Fruit fly (Drosophila melanogaster) whole organism, embryonic: ENCODE results near the gene CG45002.

ENCODE experiments used
- CG1024 ChIP-seq: fragments of 200-800 bp; sonication (Bioruptor generic); IDR thresholded peaks from 2 replicates; pipeline ENCODE4 v1.3.6; 2022; ENCODE audit warnings: missing biosample characterization, missing genetic modification characterization
- CG10321 ChIP-seq: fragments of 200-800 bp; sonication (Bioruptor generic); IDR thresholded peaks from 2 replicates; pipeline ENCODE4 v1.3.6; 2022; ENCODE audit warnings: missing biosample characterization, missing genetic modification characterization
- CG10979 ChIP-seq: fragments of 200-800 bp; sonication (Bioruptor generic); optimal IDR thresholded peaks from 2 replicates; lab custom pipeline; 2018; ENCODE audit warnings: missing biosample characterization, mild to moderate bottlenecking, missing genetic modification characterization, moderate library complexity
- CG11504 ChIP-seq: fragments of 200-800 bp; sonication (Bioruptor generic); optimal IDR thresholded peaks from 3 replicates; lab custom pipeline; 2019; ENCODE audit warnings: missing biosample characterization, mild to moderate bottlenecking, missing genetic modification characterization, moderate library complexity
- CG11560 ChIP-seq: fragments of 200-800 bp; sonication (Bioruptor generic); IDR thresholded peaks from 3 replicates; pipeline ENCODE4 v1.3.6; 2022; ENCODE audit warnings: missing biosample characterization, missing genetic modification characterization
- CG15269 ChIP-seq: fragments of 200-800 bp; sonication (Bioruptor generic); optimal IDR thresholded peaks from 2 replicates; lab custom pipeline; 2018; ENCODE audit warnings: missing biosample characterization, mild to moderate bottlenecking, missing genetic modification characterization, moderate library complexity
- CG1529 ChIP-seq: fragments of 200-800 bp; sonication (Bioruptor generic); optimal IDR thresholded peaks from 3 replicates; lab custom pipeline; 2018; ENCODE audit warnings: missing biosample characterization, missing genetic modification characterization
- CG15479 ChIP-seq: fragments of 200-800 bp; sonication (Bioruptor generic); optimal IDR thresholded peaks from 3 replicates; lab custom pipeline; 2019; ENCODE audit warnings: missing biosample characterization, mild to moderate bottlenecking, missing genetic modification characterization, moderate library complexity
- CG15696 ChIP-seq: fragments of 200-800 bp; sonication (Bioruptor generic); optimal IDR thresholded peaks from 2 replicates; lab custom pipeline; 2019; ENCODE audit warnings: missing biosample characterization, mild to moderate bottlenecking, missing genetic modification characterization, moderate library complexity
- CG1647 ChIP-seq: fragments of 200-800 bp; sonication (Bioruptor generic); optimal IDR thresholded peaks from 3 replicates; lab custom pipeline; 2016; ENCODE audit warnings: missing biosample characterization, missing genetic modification characterization
- CG16813 ChIP-seq: fragments of 200-800 bp; sonication (Bioruptor generic); IDR thresholded peaks from 3 replicates; pipeline ENCODE4 v1.3.6; 2022; ENCODE audit warnings: missing biosample characterization, missing genetic modification characterization; ENCODE audit not compliant: partially characterized antibody
- CG17186 ChIP-seq: fragments of 200-800 bp; sonication (Bioruptor generic); optimal IDR thresholded peaks from 3 replicates; lab custom pipeline; 2017; ENCODE audit warnings: missing biosample characterization, missing genetic modification reagents, missing genetic modification characterization
- CG17328 ChIP-seq: fragments of 200-800 bp; sonication (Bioruptor generic); IDR thresholded peaks from 2 replicates; pipeline ENCODE4 v1.3.6; 2022; ENCODE audit warnings: missing biosample characterization, missing genetic modification characterization
- CG17829 ChIP-seq: fragments of 200-800 bp; optimal IDR thresholded peaks from 2 replicates; lab custom pipeline; 2019; ENCODE audit warnings: missing biosample characterization, mild to moderate bottlenecking, missing genetic modification characterization, moderate library complexity
- CG17912 ChIP-seq: fragments of 200-800 bp; sonication (Bioruptor generic); optimal IDR thresholded peaks from 2 replicates; lab custom pipeline; 2018; ENCODE audit warnings: missing biosample characterization, mild to moderate bottlenecking, missing genetic modification characterization
- CG18262 ChIP-seq: fragments of 200-800 bp; optimal IDR thresholded peaks from 3 replicates; lab custom pipeline; 2019; ENCODE audit warnings: missing biosample characterization, mild to moderate bottlenecking, missing genetic modification characterization, moderate library complexity
- CG18619 ChIP-seq: fragments of 200-800 bp; sonication (Bioruptor generic); optimal IDR thresholded peaks from 3 replicates; lab custom pipeline; 2017; ENCODE audit warnings: missing biosample characterization, mild to moderate bottlenecking, missing genetic modification characterization
- CG2120 ChIP-seq: fragments of 200-800 bp; sonication (Bioruptor generic); optimal IDR thresholded peaks from 3 replicates; lab custom pipeline; 2016; ENCODE audit warnings: missing biosample characterization, missing genetic modification characterization
- CG2199 ChIP-seq: fragments of 200-800 bp; sonication (Bioruptor generic); IDR thresholded peaks from 3 replicates; pipeline ENCODE4 v1.3.6; 2022; ENCODE audit warnings: missing biosample characterization, missing genetic modification characterization
- CG4282 ChIP-seq: fragments of 200-800 bp; sonication (Bioruptor generic); optimal IDR thresholded peaks from 2 replicates; lab custom pipeline; 2016; ENCODE audit warnings: missing biosample characterization, missing genetic modification characterization
- CG6683 ChIP-seq: fragments of 200-800 bp; sonication (Bioruptor generic); optimal IDR thresholded peaks from 2 replicates; lab custom pipeline; 2017; ENCODE audit warnings: missing biosample characterization, mild to moderate bottlenecking, missing genetic modification characterization, missing genetic modification reagents
- CG8281 ChIP-seq: fragments of 200-800 bp; sonication (Bioruptor generic); optimal IDR thresholded peaks from 2 replicates; lab custom pipeline; 2018; ENCODE audit warnings: missing biosample characterization, mild to moderate bottlenecking, missing genetic modification characterization, moderate library complexity
- CG9797 ChIP-seq: fragments of 200-800 bp; sonication (Bioruptor generic); optimal IDR thresholded peaks from 3 replicates; lab custom pipeline; 2018; ENCODE audit warnings: missing biosample characterization, mild to moderate bottlenecking, missing genetic modification characterization
- Dip2 ChIP-seq: fragments of 200-800 bp; sonication (Bioruptor generic); IDR thresholded peaks from 2 replicates; pipeline ENCODE4 v1.3.6; 2022; ENCODE audit warnings: missing biosample characterization, missing genetic modification characterization
- Ets65A ChIP-seq: fragments of 200-800 bp; sonication (Bioruptor generic); peaks from one replicate; lab custom pipeline; 2016; ENCODE audit warnings: missing biosample characterization, missing genetic modification characterization
- H15 ChIP-seq: fragments of 200-800 bp; sonication (Bioruptor generic); IDR thresholded peaks from 3 replicates; pipeline ENCODE4 v1.3.6; 2022; ENCODE audit warnings: missing biosample characterization, missing genetic modification characterization
- HHEX ChIP-seq: fragments of 200-800 bp; sonication (Bioruptor generic); optimal IDR thresholded peaks from 3 replicates; lab custom pipeline; 2017; ENCODE audit warnings: missing biosample characterization, mild to moderate bottlenecking, missing genetic modification characterization, missing genetic modification reagents
- Lim3 ChIP-seq: fragments of 200-800 bp; sonication (Bioruptor generic); IDR thresholded peaks from 2 replicates; pipeline ENCODE4 v1.3.6; 2022; ENCODE audit warnings: missing biosample characterization, missing genetic modification characterization
- NfI ChIP-seq: fragments of 200-800 bp; sonication (Bioruptor generic); optimal IDR thresholded peaks from 3 replicates; lab custom pipeline; 2018; ENCODE audit warnings: missing biosample characterization, mild to moderate bottlenecking, missing genetic modification characterization, moderate library complexity
- Optix ChIP-seq: fragments of 200-800 bp; sonication (Bioruptor generic); IDR thresholded peaks from 3 replicates; pipeline ENCODE4 v1.3.6; 2022; ENCODE audit warnings: missing biosample characterization, missing genetic modification characterization
- PHDP ChIP-seq: fragments of 200-800 bp; sonication (Bioruptor generic); optimal IDR thresholded peaks from 3 replicates; lab custom pipeline; 2018; ENCODE audit warnings: missing biosample characterization, mild to moderate bottlenecking, missing genetic modification characterization, moderate library complexity
- Sry-δ ChIP-seq: fragments of 200-800 bp; sonication (Bioruptor generic); optimal IDR thresholded peaks from 2 replicates; lab custom pipeline; 2016; ENCODE audit warnings: missing biosample characterization, missing genetic modification characterization
- dmrt11E ChIP-seq: fragments of 200-800 bp; sonication (Bioruptor generic); optimal IDR thresholded peaks from 3 replicates; lab custom pipeline; 2018; ENCODE audit warnings: missing biosample characterization, mild to moderate bottlenecking, missing genetic modification characterization, moderate library complexity
- esg ChIP-seq: fragments of 200-800 bp; sonication (Bioruptor generic); conservative IDR thresholded peaks from 2 replicates; pipeline ENCODE4 v1.3.6; 2022; ENCODE audit warnings: missing biosample characterization, missing genetic modification characterization
- fd64A ChIP-seq: fragments of 200-800 bp; sonication (Bioruptor generic); optimal IDR thresholded peaks from 3 replicates; lab custom pipeline; 2018; ENCODE audit warnings: missing biosample characterization, mild to moderate bottlenecking, missing genetic modification characterization
- fru ChIP-seq: fragments of >200 bp; optimal IDR thresholded peaks from 2 replicates; lab custom pipeline; 2017
- ftz-f1 ChIP-seq: fragments of 200-800 bp; sonication (Bioruptor generic); optimal IDR thresholded peaks from 2 replicates; lab custom pipeline; 2016; ENCODE audit warnings: missing biosample characterization, missing genetic modification characterization
- gsb-n ChIP-seq: fragments of 200-800 bp; sonication (Bioruptor generic); optimal IDR thresholded peaks from 3 replicates; lab custom pipeline; 2018; ENCODE audit warnings: missing biosample characterization, mild to moderate bottlenecking, missing genetic modification characterization
- lmd ChIP-seq: fragments of 200-800 bp; sonication (Bioruptor generic); IDR thresholded peaks from 2 replicates; pipeline ENCODE4 v1.3.6; 2022; ENCODE audit warnings: missing biosample characterization, missing genetic modification characterization
- lola ChIP-seq, 3 experiments: fragments of >200 bp in 2 of 3; fragments of 200-800 bp in 1 of 3; sonication (Bioruptor generic) in 1 of 3; optimal IDR thresholded peaks; 2 replicates each; lab custom pipeline; 2017 to 2019; ENCODE audit warnings: missing biosample characterization in 3 of 3, missing genetic modification characterization in 3 of 3, mild to moderate bottlenecking in 1 of 3, moderate library complexity in 1 of 3
- maf-S ChIP-seq: fragments of 200-800 bp; sonication (Bioruptor generic); optimal IDR thresholded peaks from 2 replicates; lab custom pipeline; 2016; ENCODE audit warnings: missing biosample characterization, missing genetic modification characterization
- nmo ChIP-seq: fragments of 200-800 bp; sonication (Bioruptor generic); optimal IDR thresholded peaks from 2 replicates; lab custom pipeline; 2018; ENCODE audit warnings: missing biosample characterization, mild to moderate bottlenecking, missing genetic modification characterization, moderate library complexity
- otp ChIP-seq: fragments of 200-800 bp; sonication (Bioruptor generic); IDR thresholded peaks from 3 replicates; pipeline ENCODE4, ENCODE4 v1.3.6; 2022; ENCODE audit warnings: missing biosample characterization, missing genetic modification characterization
- pnt ChIP-seq: fragments of 200-800 bp; sonication (Bioruptor generic); optimal IDR thresholded peaks from 3 replicates; lab custom pipeline; 2016; ENCODE audit warnings: missing biosample characterization, missing genetic modification characterization
- prd ChIP-seq, 3 experiments: fragments of >200 bp in 2 of 3; fragments of 200-800 bp in 1 of 3; sonication (Bioruptor generic) in 1 of 3; optimal IDR thresholded peaks in 2 of 3; IDR thresholded peaks in 1 of 3; 2 replicates in 2 of 3; 3 replicates in 1 of 3; pipeline versions ENCODE4 v1.3.6 to Lab custom; 2017 to 2022; ENCODE audit warnings: missing biosample characterization in 1 of 3, missing genetic modification characterization in 1 of 3
- ranshi ChIP-seq: fragments of 200-800 bp; sonication (Bioruptor generic); IDR thresholded peaks from 2 replicates; pipeline ENCODE4 v1.3.6; 2022; ENCODE audit warnings: missing biosample characterization, missing genetic modification characterization
- schlank ChIP-seq: fragments of 200-800 bp; sonication (Bioruptor generic); optimal IDR thresholded peaks from 2 replicates; lab custom pipeline; 2018; ENCODE audit warnings: missing biosample characterization, mild to moderate bottlenecking, missing genetic modification characterization
- slou ChIP-seq: fragments of 200-800 bp; sonication (Bioruptor generic); optimal IDR thresholded peaks from 3 replicates; lab custom pipeline; 2016; ENCODE audit warnings: missing biosample characterization, missing genetic modification characterization
- vnd ChIP-seq: fragments of 200-800 bp; sonication (Bioruptor generic); IDR thresholded peaks from 3 replicates; pipeline ENCODE4 v1.3.6; 2022; ENCODE audit warnings: missing biosample characterization, missing genetic modification characterization; ENCODE audit not compliant: partially characterized antibody

Gene CG45002

dm6 chrX:17078139-17078977 lies 11.8 kb upstream of the CG45002 start, which contains the start of gene CG4949 (continued):
- TF ChIP-seq nmo (GFP tag; lab: Kevin White, UChicago): no peak
- no peak for TF ChIP-seq lmd (GFP tag; lab: Robert Waterston, UW)
- TF ChIP-seq lola (GFP tag; optimal IDR thresholded peaks at IDR 0.05; lab: Kevin White, UChicago): no peak
- no peak for TF ChIP-seq CG11560 (tag; lab: Robert Waterston, UW)
- no peak for TF ChIP-seq CG11504 (tag; lab: Kevin White, UChicago)
- no peak for TF ChIP-seq maf-S (GFP tag; lab: Kevin White, UChicago)
- TF ChIP-seq CG1529: no peak
- TF ChIP-seq fd64A (GFP tag; lab: Kevin White, UChicago): no peak
- no peak for TF ChIP-seq CG2120
- TF ChIP-seq CG15479: no peak
- no peak for TF ChIP-seq pnt (GFP tag; lab: Kevin White, UChicago)
- no peak for TF ChIP-seq CG17912 (GFP tag; lab: Kevin White, UChicago)
- TF ChIP-seq slou (GFP tag; lab: Kevin White, UChicago): no peak
- no peak for TF ChIP-seq HHEX (GFP tag; lab: Kevin White, UChicago)
- TF ChIP-seq PHDP: no peak
- TF ChIP-seq CG18619: no peak
- TF ChIP-seq Lim3: no peak
- peak; percentile 88 for TF ChIP-seq CG16813 (GFP tag; lab: Robert Waterston, UW)
- TF ChIP-seq CG4282 (GFP tag; lab: Kevin White, UChicago): no peak
- TF ChIP-seq Dip2 (GFP tag; lab: Robert Waterston, UW): no peak
- peak; percentile 13 for TF ChIP-seq NfI (GFP tag; lab: Kevin White, UChicago)
- no peak for TF ChIP-seq CG1647 (GFP tag; lab: Kevin White, UChicago)
- no peak for TF ChIP-seq CG6683 (GFP tag; lab: Kevin White, UChicago)
- TF ChIP-seq CG1024 (GFP tag; lab: Robert Waterston, UW): no peak
- no peak for TF ChIP-seq CG9797 (GFP tag; lab: Kevin White, UChicago)
- peak; percentile 8 for TF ChIP-seq CG17829 (tag; lab: Kevin White, UChicago)
- TF ChIP-seq CG18262 (tag; lab: Kevin White, UChicago): peak; percentile 56
- TF ChIP-seq prd (optimal IDR thresholded peaks at IDR 0.05; lab: Kevin White, UChicago): no peak
- peak; percentile 29; the same call in 1 of the 3 replicates for TF ChIP-seq prd (GFP tag; IDR thresholded peaks at IDR 0.05; lab: Robert Waterston, UW)
- TF ChIP-seq CG17328 (GFP tag; lab: Robert Waterston, UW): no peak
- no peak for TF ChIP-seq H15 (GFP tag; lab: Robert Waterston, UW)
- TF ChIP-seq ranshi: 0 out of 2 replicates have a peak, but pooled peaks have one; percentile 20
- TF ChIP-seq Ets65A: peak; percentile 20
- TF ChIP-seq CG10321: no peak
- peak; percentile 6 for TF ChIP-seq dmrt11E (tag; lab: Kevin White, UChicago)
- TF ChIP-seq CG17186 (GFP tag; lab: Kevin White, UChicago): no peak
- TF ChIP-seq vnd (GFP tag; lab: Robert Waterston, UW): peak; percentile 84
- no peak for TF ChIP-seq esg (GFP tag; lab: Robert Waterston, UW)
- no peak for TF ChIP-seq CG2199 (GFP tag; lab: Robert Waterston, UW)
- TF ChIP-seq CG10979 (tag; lab: Kevin White, UChicago): peak; percentile 12
- TF ChIP-seq otp (GFP tag; lab: Robert Waterston, UW): no peak
- no peak for TF ChIP-seq schlank
- no peak for TF ChIP-seq gsb-n
- no peak for TF ChIP-seq CG15269
- no peak for TF ChIP-seq fru
- TF ChIP-seq Sry-δ: peak; percentile 74
- TF ChIP-seq CG15696 (tag; lab: Kevin White, UChicago): no peak
- TF ChIP-seq CG8281 (tag; lab: Kevin White, UChicago): no peak
- no peak for TF ChIP-seq ftz-f1 (GFP tag; lab: Kevin White, UChicago)
- TF ChIP-seq Optix (GFP tag; lab: Robert Waterston, UW): no peak
